Comparison of ENCODE assay signal across 2 fruit fly cellular contexts in genomic region chr3L:14966199-14966858, dm6.
A peak's percentile ranks its signal among the peaks of the same experiment; 100 is the strongest.
TF ChIP-seq lines count a peak whose summit lies in the region.

No protein-coding gene starts in this region.

- no peak for TF ChIP-seq CTCF in whole organism, embryonic (GFP tag; optimal IDR thresholded peaks at IDR 0.05; lab: Kevin White, UChicago)

TF ChIP-seq in whole organism, embryonic, 481 proteins besides CTCF, POLR2A, EP300 and RAD21:
- TF ChIP-seq rib (GFP tag; IDR thresholded peaks at IDR 0.05; lab: Robert Waterston, UW) (0 out of 2 replicates have a peak, but pooled peaks have one; percentile 16), D (optimal IDR thresholded peaks at IDR 0.05; lab: Kevin White, UChicago) (peak; percentile 60), D (GFP tag; optimal IDR thresholded peaks at IDR 0.05; lab: Kevin White, UChicago) (peak; percentile 19), grn (GFP tag; optimal IDR thresholded peaks at IDR 0.05; lab: Kevin White, UChicago) (peak; percentile 95), zf30C (GFP tag; optimal IDR thresholded peaks at IDR 0.05; lab: Kevin White, UChicago) (peak; percentile 2), bsh (GFP tag; optimal IDR thresholded peaks at IDR 0.05; lab: Kevin White, UChicago) (no peak), cato (GFP tag; optimal IDR thresholded peaks at IDR 0.05; lab: Kevin White, UChicago; ENCODE audit: borderline replicate concordance) (no peak), fd102C (GFP tag; optimal IDR thresholded peaks at IDR 0.05; lab: Kevin White, UChicago) (peak; percentile 2), insv (GFP tag; optimal IDR thresholded peaks at IDR 0.05; lab: Kevin White, UChicago) (peak in 1 of 2 experiments; percentile 26), tll (GFP tag; optimal IDR thresholded peaks at IDR 0.05; lab: Kevin White, UChicago) (peak in 1 of 2 experiments; percentile 4), nau (GFP tag; optimal IDR thresholded peaks at IDR 0.05; lab: Kevin White, UChicago) (no peak), pros (GFP tag; optimal IDR thresholded peaks at IDR 0.05; lab: Kevin White, UChicago) (peak; percentile 59), kni (GFP tag; optimal IDR thresholded peaks at IDR 0.05; lab: Kevin White, UChicago) (peak; percentile 79), Kr (GFP tag; optimal IDR thresholded peaks at IDR 0.05; lab: Kevin White, UChicago) (peak; percentile 85), CG15479 (GFP tag; optimal IDR thresholded peaks at IDR 0.05; lab: Kevin White, UChicago) (peak; percentile 93), zen (tag; optimal IDR thresholded peaks at IDR 0.05; lab: Kevin White, UChicago) (peak; percentile 80), tup (GFP tag; optimal IDR thresholded peaks at IDR 0.05; lab: Kevin White, UChicago) (no peak), p53 (GFP tag; optimal IDR thresholded peaks at IDR 0.05; lab: Kevin White, UChicago) (peak; percentile 92), Bteb2 (GFP tag; optimal IDR thresholded peaks at IDR 0.05; lab: Kevin White, UChicago) (no peak), cas (GFP tag; IDR thresholded peaks at IDR 0.05; lab: Robert Waterston, UW) (no peak), gsb-n (tag; optimal IDR thresholded peaks at IDR 0.05; lab: Kevin White, UChicago) (peak; percentile 26), oc (tag; optimal IDR thresholded peaks at IDR 0.05; lab: Kevin White, UChicago) (peak; percentile 67), CG5180 (GFP tag; optimal IDR thresholded peaks at IDR 0.05; lab: Kevin White, UChicago) (no peak), CG4707 (GFP tag; optimal IDR thresholded peaks at IDR 0.05; lab: Kevin White, UChicago) (no peak), gt (GFP tag; IDR thresholded peaks at IDR 0.05; lab: Robert Waterston, UW) (no peak)

TF ChIP-seq in whole organism, prepupa, 60 proteins besides CTCF, POLR2A, EP300 and RAD21:
- no peak for TF ChIP-seq CG10669 (GFP tag; optimal IDR thresholded peaks at IDR 0.05; lab: Kevin White, UChicago)
- TF ChIP-seq svp (GFP tag; lab: Kevin White, UChicago) = peak; percentile 1
